Fruit fly (Drosophila melanogaster): ENCODE results near the gene Cont.
A peak's percentile ranks its signal among the peaks of the same experiment; 100 is the strongest.

The Cont gene

dm6 chr3R:4402884-4403705, 22.0 kb downstream of the Cont start, which contains the start of gene lost:
lost (plus strand) TSS chr3R:4403076.
- peak; percentile 24; the same call in 1 of the 2 replicates for TF ChIP-seq CG32121 (GFP tag; IDR thresholded peaks at IDR 0.05)
- peak; percentile 39; the same call in 1 of the 3 replicates for TF ChIP-seq fd96Ca (GFP tag; IDR thresholded peaks at IDR 0.05)
- no peak for TF ChIP-seq gl (tag; optimal IDR thresholded peaks at IDR 0.05)
- TF ChIP-seq D1 (tag; optimal IDR thresholded peaks at IDR 0.05) = peak; percentile 42
- no peak for TF ChIP-seq rn (GFP tag; IDR thresholded peaks at IDR 0.05)
- TF ChIP-seq CG4496 (GFP tag; IDR thresholded peaks at IDR 0.05) = peak; percentile 54; the same call in 1 of the 3 replicates
- TF ChIP-seq Pif1A (GFP tag; optimal IDR thresholded peaks at IDR 0.05) = no peak
- peak; percentile 33 for TF ChIP-seq Snoo (tag; optimal IDR thresholded peaks at IDR 0.05)
- TF ChIP-seq Ets98B (GFP tag; IDR thresholded peaks at IDR 0.05) = peak; percentile 37

- TF ChIP-seq Pif1B (GFP tag; optimal IDR thresholded peaks at IDR 0.05) = peak; percentile 15
- peak; percentile 1 for TF ChIP-seq CG15710 (tag; optimal IDR thresholded peaks at IDR 0.05)
- TF ChIP-seq CG17806 (tag; optimal IDR thresholded peaks at IDR 0.05) = peak; percentile 10
- TF ChIP-seq fd96Ca (GFP tag; IDR thresholded peaks at IDR 0.05) = 0 out of 3 replicates have a peak, but pooled peaks have one; percentile 30
- TF ChIP-seq CG9948 (tag; optimal IDR thresholded peaks at IDR 0.05) = peak; percentile 8
- no peak for TF ChIP-seq D1 (tag; optimal IDR thresholded peaks at IDR 0.05)
- peak; percentile 77 for TF ChIP-seq EcR (GFP tag; optimal IDR thresholded peaks at IDR 0.05)
- TF ChIP-seq CG8301 (tag; optimal IDR thresholded peaks at IDR 0.05) = peak; percentile 8
- no peak for TF ChIP-seq CG32121 (GFP tag; IDR thresholded peaks at IDR 0.05)
Measured at dm6 chr3R:4403706-4404392, 22.7 kb downstream of the Cont start.

dm6 chr3R:4407325-4407724, 26.2 kb downstream of the Cont start:
- TF ChIP-seq CG13204 (GFP tag; optimal IDR thresholded peaks at IDR 0.05) (peak; percentile 46), CG8159 (tag; optimal IDR thresholded peaks at IDR 0.05) (no peak), EcR (GFP tag; optimal IDR thresholded peaks at IDR 0.05) (peak; percentile 96), CG17806 (tag; optimal IDR thresholded peaks at IDR 0.05) (no peak)

dm6 chr3R:4416138-4416537, 35.0 kb downstream of the Cont start, which contains the start of gene CG31528:
CG31528 (plus strand) TSS chr3R:4416438.
- no peak for TF ChIP-seq CG4496 (GFP tag; IDR thresholded peaks at IDR 0.05)
- no peak for TF ChIP-seq gl (tag; optimal IDR thresholded peaks at IDR 0.05)
- TF ChIP-seq CG9948 (tag; optimal IDR thresholded peaks at IDR 0.05) = no peak

dm6 chr3R:4419482-4419881, 38.4 kb downstream of the Cont start, which contains the start of gene CG32944:
CG32944 (minus strand) TSS chr3R:4419578.
- TF ChIP-seq CG12605 (GFP tag; IDR thresholded peaks at IDR 0.05) (no peak), D1 (tag; optimal IDR thresholded peaks at IDR 0.05) (no peak)

- TF ChIP-seq CG12605 (GFP tag; IDR thresholded peaks at IDR 0.05) = no peak
- TF ChIP-seq rn (GFP tag; IDR thresholded peaks at IDR 0.05) = no peak
- TF ChIP-seq fd96Ca (GFP tag; IDR thresholded peaks at IDR 0.05) = no peak
Measured at dm6 chr3R:4426730-4427129, 45.6 kb downstream of the Cont start, which contains the start of gene CG31525. CG31525 (plus strand) TSS chr3R:4427030.

dm6 chr3R:4428585-4429464, 47.7 kb downstream of the Cont start, which contains the start of gene srl:
srl (minus strand) TSS chr3R:4429335.
- 0 out of 2 replicates have a peak, but pooled peaks have one; percentile 14 for TF ChIP-seq CG32121 (GFP tag; IDR thresholded peaks at IDR 0.05)
- TF ChIP-seq CG17806 (tag; optimal IDR thresholded peaks at IDR 0.05) = no peak
- TF ChIP-seq CG12605 (GFP tag; IDR thresholded peaks at IDR 0.05) = no peak
- TF ChIP-seq rn (GFP tag; IDR thresholded peaks at IDR 0.05) = no peak
- TF ChIP-seq Pif1B (GFP tag; optimal IDR thresholded peaks at IDR 0.05) = no peak

Measured in whole organism, pupa.